ENCODE assay signal across 4 worm cellular contexts in genomic region chrX:6275343-6275742, ce11.
TF ChIP-seq lines count a peak whose summit lies in the region.

No protein-coding gene starts in this region.

TF ChIP-seq in whole organism, L1 larva, 84 proteins besides CTCF, POLR2A, EP300 and RAD21 (continues in another document):
- peak; percentile 38 for TF ChIP-seq irx-1 (tag; optimal IDR thresholded peaks at IDR 0.05; lab: Kevin White, UChicago)
- peak; percentile 10 for TF ChIP-seq tbx-2 (tag; optimal IDR thresholded peaks at IDR 0.05; lab: Kevin White, UChicago)
- no peak for TF ChIP-seq hpl-2 (GFP tag; optimal IDR thresholded peaks at IDR 0.05; lab: Kevin White, UChicago)
- TF ChIP-seq snu-23 (GFP tag; optimal IDR thresholded peaks at IDR 0.05; lab: Kevin White, UChicago): peak; percentile 52
- peak; percentile 95 for TF ChIP-seq nhr-85 (tag; lab: Kevin White, UChicago)
- peak; percentile 12 for TF ChIP-seq nhr-47 (tag; optimal IDR thresholded peaks at IDR 0.05; lab: Kevin White, UChicago)
- no peak for TF ChIP-seq ztf-4 (tag; optimal IDR thresholded peaks at IDR 0.05; lab: Kevin White, UChicago)
- no peak for TF ChIP-seq ceh-8 (GFP tag; optimal IDR thresholded peaks at IDR 0.05; lab: Kevin White, UChicago)
- no peak for TF ChIP-seq pqm-1 (tag; optimal IDR thresholded peaks at IDR 0.05; lab: Kevin White, UChicago)
- peak; percentile 56 for TF ChIP-seq nhr-20 (tag; optimal IDR thresholded peaks at IDR 0.05; lab: Kevin White, UChicago)
- TF ChIP-seq mep-1 (tag; optimal IDR thresholded peaks at IDR 0.05; lab: Kevin White, UChicago): peak; percentile 31
- TF ChIP-seq lin-14 (GFP tag; optimal IDR thresholded peaks at IDR 0.05; lab: Kevin White, UChicago): peak; percentile 72
- TF ChIP-seq pag-3 (tag; optimal IDR thresholded peaks at IDR 0.05; lab: Kevin White, UChicago; ENCODE audit: borderline replicate concordance, insufficient read depth): no peak
- peak in 1 of 2 experiments; percentile 17 for TF ChIP-seq lin-35 (GFP tag; optimal IDR thresholded peaks at IDR 0.05; lab: Kevin White, UChicago)
- no peak for TF ChIP-seq snpc-4 (tag; optimal IDR thresholded peaks at IDR 0.05; lab: Kevin White, UChicago)
- TF ChIP-seq nhr-19 (GFP tag; conservative IDR thresholded peaks at IDR 0.05; lab: Robert Waterston, UW): 0 out of 2 replicates have a peak, but pooled peaks have one; percentile 3
- no peak for TF ChIP-seq C16A3.4 (tag; optimal IDR thresholded peaks at IDR 0.05; lab: Kevin White, UChicago)
- TF ChIP-seq egl-27 (tag; optimal IDR thresholded peaks at IDR 0.05; lab: Kevin White, UChicago): no peak
- no peak for TF ChIP-seq ces-1 (GFP tag; optimal IDR thresholded peaks at IDR 0.05; lab: Kevin White, UChicago)
- TF ChIP-seq efl-3 (GFP tag; optimal IDR thresholded peaks at IDR 0.05; lab: Kevin White, UChicago): no peak
- TF ChIP-seq sup-37 (GFP tag; optimal IDR thresholded peaks at IDR 0.05; lab: Kevin White, UChicago): no peak
- TF ChIP-seq fkh-8 (tag; optimal IDR thresholded peaks at IDR 0.05; lab: Kevin White, UChicago): no peak
- no peak for TF ChIP-seq ceh-90 (tag; optimal IDR thresholded peaks at IDR 0.05; lab: Kevin White, UChicago)

TF ChIP-seq in whole organism, L2 larva, 48 proteins besides CTCF, POLR2A, EP300 and RAD21:
- TF ChIP-seq crh-2 (tag; optimal IDR thresholded peaks at IDR 0.05; lab: Kevin White, UChicago): peak; percentile 13
- TF ChIP-seq sma-3 (GFP tag; optimal IDR thresholded peaks at IDR 0.05; lab: Kevin White, UChicago): peak; percentile 14
- no peak for TF ChIP-seq unc-55 (GFP tag; optimal IDR thresholded peaks at IDR 0.05; lab: Kevin White, UChicago)
- TF ChIP-seq nhr-25 (tag; optimal IDR thresholded peaks at IDR 0.05; lab: Kevin White, UChicago): peak; percentile 35
- TF ChIP-seq unc-39 (tag; optimal IDR thresholded peaks at IDR 0.05; lab: Kevin White, UChicago): no peak

TF ChIP-seq in whole organism, L3 larva, 47 proteins besides CTCF, POLR2A, EP300 and RAD21:
- no peak for TF ChIP-seq lin-15B (tag; optimal IDR thresholded peaks at IDR 0.05; lab: Kevin White, UChicago)
- peak; percentile 72 for TF ChIP-seq nhr-25 (tag; optimal IDR thresholded peaks at IDR 0.05; lab: Kevin White, UChicago)
- peak; percentile 16 for TF ChIP-seq nhr-23 (tag; optimal IDR thresholded peaks at IDR 0.05; lab: Kevin White, UChicago)
- peak; percentile 8 for TF ChIP-seq nfya-1 (tag; optimal IDR thresholded peaks at IDR 0.05; lab: Kevin White, UChicago; ENCODE audit: insufficient read depth)

TF ChIP-seq in whole organism, L4 larva, 104 proteins besides CTCF, POLR2A, EP300 and RAD21:
- TF ChIP-seq sdz-12 (GFP tag; optimal IDR thresholded peaks at IDR 0.05; lab: Kevin White, UChicago): no peak
- peak; percentile 60 for TF ChIP-seq nhr-25 (tag; optimal IDR thresholded peaks at IDR 0.05; lab: Kevin White, UChicago; ENCODE audit: borderline replicate concordance, insufficient read depth)
- TF ChIP-seq mdl-1 (tag; optimal IDR thresholded peaks at IDR 0.05; lab: Kevin White, UChicago): no peak
- 0 out of 2 replicates have a peak, but pooled peaks have one; percentile 13 for TF ChIP-seq ceh-44 (GFP tag; IDR thresholded peaks at IDR 0.05; lab: Robert Waterston, UW)
- peak; percentile 38 for TF ChIP-seq nhr-28 (tag; optimal IDR thresholded peaks at IDR 0.05; lab: Kevin White, UChicago)

Comparison
In these comparisons a context has a peak if more than half of its experiments do, and no peak if none do; other contexts are left out.
1. Of the 29 proteins assayed by ChIP-seq in both whole organism, L4 larva and whole organism, L1 larva: peak only in whole organism, L4 larva: nhr-28; only in whole organism, L1 larva: mep-1; in both: none; in neither: 26; mixed calls (peak in some experiments, not most) for 1.